Worm (Caenorhabditis elegans) whole organism, L1 larva: Measurements from ENCODE around the gene F53C11.5.

Experiments used
- C04F5.9 ChIP-seq: sonication (generic microtip); optimal IDR thresholded peaks from 2 replicates; lab custom pipeline; 2016; ENCODE audit warnings: missing genetic modification characterization, missing compliant biosample characterization
- ama-1 ChIP-seq: fragments of 150-350 bp; optimal IDR thresholded peaks from 2 replicates; lab custom pipeline; 2014
- blmp-1 ChIP-seq: fragments of 150-350 bp; optimal IDR thresholded peaks from 2 replicates; lab custom pipeline; 2014; ENCODE audit warnings: missing biosample characterization, missing genetic modification characterization
- ceh-63 ChIP-seq: fragments of 200-800 bp; sonication (Bioruptor generic); optimal IDR thresholded peaks from 2 replicates; lab custom pipeline; 2018; ENCODE audit warnings: mild to moderate bottlenecking, missing genetic modification characterization, missing compliant biosample characterization
- ceh-88 ChIP-seq: fragments of 200-800 bp; sonication (Bioruptor generic); IDR thresholded peaks from 2 replicates; pipeline ENCODE4 v1.3.6; 2022; ENCODE audit warnings: missing genetic modification characterization, missing compliant biosample characterization
- dsc-1 ChIP-seq: sonication (generic microtip); optimal IDR thresholded peaks from 2 replicates; lab custom pipeline; 2016; ENCODE audit warnings: mild to moderate bottlenecking, missing genetic modification characterization, missing compliant biosample characterization
- efl-1 ChIP-seq, 4 experiments: fragments of 150-350 bp; optimal IDR thresholded peaks in 3 of 4; peaks in 1 of 4; 1 replicate in 1 of 4; 2 replicates in 3 of 4; lab custom pipeline; 2014; ENCODE audit warnings: missing biosample characterization in 2 of 4, missing genetic modification characterization in 2 of 4, missing genetic modification reagents in 2 of 4
- egl-27 ChIP-seq, 2 experiments: fragments of 150-350 bp in 1 of 2; sonication (generic microtip); optimal IDR thresholded peaks; 3 replicates each; lab custom pipeline; 2017 to 2018; ENCODE audit warnings: missing biosample characterization in 2 of 2, missing genetic modification characterization in 2 of 2, missing genetic modification reagents in 2 of 2
- elt-2 ChIP-seq: sonication (generic microtip); optimal IDR thresholded peaks from 2 replicates; lab custom pipeline; 2016; ENCODE audit warnings: missing genetic modification characterization, mild to moderate bottlenecking, inconsistent platforms, missing compliant biosample characterization, missing genetic modification reagents
- fkh-10 ChIP-seq: sonication (generic microtip); optimal IDR thresholded peaks from 2 replicates; lab custom pipeline; 2017; ENCODE audit warnings: missing biosample characterization, missing genetic modification reagents, missing genetic modification characterization
- fos-1 ChIP-seq: fragments of 150-350 bp; optimal IDR thresholded peaks from 2 replicates; lab custom pipeline; 2014; ENCODE audit warnings: missing biosample characterization, missing genetic modification characterization
- hlh-17 ChIP-seq: fragments of 200-800 bp; sonication (Bioruptor generic); optimal IDR thresholded peaks from 2 replicates; lab custom pipeline; 2018; ENCODE audit warnings: missing genetic modification characterization, mild to moderate bottlenecking, missing compliant biosample characterization, moderate library complexity, borderline replicate concordance
- jun-1 ChIP-seq: fragments of 150-350 bp; optimal IDR thresholded peaks from 2 replicates; lab custom pipeline; 2014; ENCODE audit warnings: missing biosample characterization, missing genetic modification reagents, missing genetic modification characterization
- lin-13 ChIP-seq: fragments of 150-350 bp; optimal IDR thresholded peaks from 2 replicates; lab custom pipeline; 2014; ENCODE audit warnings: missing biosample characterization, missing genetic modification reagents, missing genetic modification characterization
- lin-14 ChIP-seq: fragments of 200-800 bp; sonication (Bioruptor generic); optimal IDR thresholded peaks from 2 replicates; lab custom pipeline; 2018; ENCODE audit warnings: mild to moderate bottlenecking, missing genetic modification characterization, moderate library complexity, missing compliant biosample characterization
- lin-15B ChIP-seq: fragments of 150-350 bp; sonication (generic microtip); optimal IDR thresholded peaks from 3 replicates; lab custom pipeline; 2014; ENCODE audit warnings: missing biosample characterization, missing genetic modification characterization
- lin-35 ChIP-seq, 2 experiments: fragments of 150-350 bp; optimal IDR thresholded peaks; 2 replicates each; lab custom pipeline; 2014; ENCODE audit warnings: missing biosample characterization in 2 of 2, missing genetic modification characterization in 2 of 2, missing genetic modification reagents in 2 of 2
- lin-39 ChIP-seq: fragments of 150-350 bp; optimal IDR thresholded peaks from 2 replicates; lab custom pipeline; 2014; ENCODE audit warnings: missing biosample characterization, missing genetic modification reagents, missing genetic modification characterization
- lir-3 ChIP-seq: sonication (generic microtip); optimal IDR thresholded peaks from 2 replicates; lab custom pipeline; 2016; ENCODE audit warnings: mild to moderate bottlenecking, missing genetic modification characterization, moderate library complexity, missing compliant biosample characterization; ENCODE audit not compliant: poor library complexity
- lsy-2 ChIP-seq, 2 experiments: fragments of 150-350 bp; optimal IDR thresholded peaks; 2 replicates each; lab custom pipeline; 2014; ENCODE audit warnings: missing biosample characterization in 2 of 2, missing genetic modification characterization in 2 of 2
- mdl-1 ChIP-seq, 2 experiments: fragments of 150-350 bp; optimal IDR thresholded peaks; 2 replicates each; lab custom pipeline; 2014 to 2017; ENCODE audit warnings: missing biosample characterization in 2 of 2, missing genetic modification characterization in 2 of 2, inconsistent platforms in 1 of 2
- mep-1 ChIP-seq: fragments of 150-350 bp; optimal IDR thresholded peaks from 2 replicates; lab custom pipeline; 2014; ENCODE audit warnings: missing biosample characterization, missing genetic modification characterization
- nhr-12 ChIP-seq: sonication (generic microtip); optimal IDR thresholded peaks from 2 replicates; lab custom pipeline; 2017; ENCODE audit warnings: missing biosample characterization, missing genetic modification characterization
- nhr-19 ChIP-seq: fragments of 200-800 bp; sonication (Bioruptor generic); conservative IDR thresholded peaks from 2 replicates; pipeline ENCODE4 v1.3.6; 2022; ENCODE audit warnings: missing genetic modification characterization, missing compliant biosample characterization
- nhr-71 ChIP-seq: sonication (generic microtip); optimal IDR thresholded peaks from 2 replicates; lab custom pipeline; 2016; ENCODE audit warnings: mild to moderate bottlenecking, missing genetic modification characterization, moderate library complexity, missing compliant biosample characterization
- nhr-76 ChIP-seq: sonication (generic microtip); optimal IDR thresholded peaks from 2 replicates; lab custom pipeline; 2017; ENCODE audit warnings: missing biosample characterization, missing genetic modification characterization
- nhr-77 ChIP-seq: fragments of 150-350 bp; optimal IDR thresholded peaks from 2 replicates; lab custom pipeline; 2014; ENCODE audit warnings: missing biosample characterization, missing genetic modification characterization
- nhr-84 ChIP-seq: sonication (generic microtip); optimal IDR thresholded peaks from 2 replicates; lab custom pipeline; 2017; ENCODE audit warnings: missing biosample characterization, missing genetic modification characterization
- nhr-85 ChIP-seq: sonication (generic microtip); peaks from one replicate; lab custom pipeline; 2016; ENCODE audit warnings: missing genetic modification characterization, inconsistent platforms, missing compliant biosample characterization
- nhr-90 ChIP-seq: sonication (generic microtip); optimal IDR thresholded peaks from 2 replicates; lab custom pipeline; 2016; ENCODE audit warnings: mild to moderate bottlenecking, missing genetic modification characterization, missing compliant biosample characterization; ENCODE audit not compliant: poor library complexity
- pax-3 ChIP-seq: fragments of 200-800 bp; sonication (Bioruptor generic); optimal IDR thresholded peaks from 2 replicates; lab custom pipeline; 2018; ENCODE audit warnings: mild to moderate bottlenecking, missing genetic modification characterization, moderate library complexity, missing compliant biosample characterization
- pqm-1 ChIP-seq: sonication (generic microtip); optimal IDR thresholded peaks from 3 replicates; lab custom pipeline; 2017; ENCODE audit warnings: missing biosample characterization, missing genetic modification characterization
- rnt-1 ChIP-seq: sonication (generic microtip); optimal IDR thresholded peaks from 2 replicates; lab custom pipeline; 2016; ENCODE audit warnings: mild to moderate bottlenecking, missing genetic modification characterization, moderate library complexity, missing compliant biosample characterization
- skn-1 ChIP-seq: fragments of 150-350 bp; optimal IDR thresholded peaks from 2 replicates; lab custom pipeline; 2014; ENCODE audit warnings: missing biosample characterization, missing genetic modification characterization
- snu-23 ChIP-seq: sonication (generic microtip); optimal IDR thresholded peaks from 2 replicates; lab custom pipeline; 2016; ENCODE audit warnings: missing genetic modification characterization, missing compliant biosample characterization
- swsn-7 ChIP-seq: sonication (generic microtip); optimal IDR thresholded peaks from 2 replicates; lab custom pipeline; 2016; ENCODE audit warnings: missing genetic modification characterization, missing compliant biosample characterization
- tbx-2 ChIP-seq: sonication (generic microtip); optimal IDR thresholded peaks from 2 replicates; lab custom pipeline; 2016; ENCODE audit warnings: missing genetic modification characterization, missing compliant biosample characterization
- unc-30 ChIP-seq: sonication (generic microtip); optimal IDR thresholded peaks from 2 replicates; lab custom pipeline; 2017; ENCODE audit warnings: missing biosample characterization, missing genetic modification characterization
- unc-62 ChIP-seq: fragments of 150-350 bp; optimal IDR thresholded peaks from 2 replicates; lab custom pipeline; 2014; ENCODE audit warnings: missing biosample characterization, missing genetic modification reagents, missing genetic modification characterization
- unc-86 ChIP-seq: sonication (generic microtip); optimal IDR thresholded peaks from 2 replicates; lab custom pipeline; 2016; ENCODE audit warnings: missing genetic modification characterization, missing compliant biosample characterization
- vab-15 ChIP-seq: sonication (generic microtip); optimal IDR thresholded peaks from 2 replicates; lab custom pipeline; 2017; ENCODE audit warnings: missing genotype, mild to moderate bottlenecking, missing genetic modification characterization, missing compliant biosample characterization
- xbp-1 ChIP-seq: sonication (generic microtip); optimal IDR thresholded peaks from 2 replicates; lab custom pipeline; 2016; ENCODE audit warnings: missing genetic modification characterization, missing compliant biosample characterization
- zip-4 ChIP-seq: fragments of 200-800 bp; sonication (Bioruptor generic); optimal IDR thresholded peaks from 2 replicates; lab custom pipeline; 2018; ENCODE audit warnings: mild to moderate bottlenecking, missing genetic modification characterization, moderate library complexity, missing compliant biosample characterization

Gene F53C11.5

ce11 chrV:13807232-13807631, 19.9 kb downstream of the F53C11.5 start, which contains the start of gene swan-1:
TSS of gene swan-1 (minus strand) at chrV:13807237.
- TF ChIP-seq lin-35 (GFP tag; optimal IDR thresholded peaks at IDR 0.05; lab: Kevin White, UChicago) (no peak), mep-1 (tag; lab: Kevin White, UChicago) (no peak), nhr-76 (tag; lab: Kevin White, UChicago) (no peak), lir-3 (tag; lab: Kevin White, UChicago) (no peak), nhr-90 (no peak), lin-14 (GFP tag; lab: Kevin White, UChicago) (peak; percentile 84), dsc-1 (tag; lab: Kevin White, UChicago) (peak; percentile 13), egl-27 (tag; optimal IDR thresholded peaks at IDR 0.05; lab: Kevin White, UChicago) (no peak), blmp-1 (peak; percentile 69), ceh-63 (GFP tag; lab: Kevin White, UChicago) (no peak), jun-1 (tag; lab: Kevin White, UChicago) (no peak), nhr-77 (tag; lab: Kevin White, UChicago) (no peak), nhr-84 (no peak), skn-1 (tag; lab: Kevin White, UChicago) (no peak), pqm-1 (no peak), zip-4 (GFP tag; lab: Kevin White, UChicago) (no peak), nhr-85 (tag; lab: Kevin White, UChicago) (peak; percentile 55), fos-1 (tag; lab: Kevin White, UChicago) (no peak), ceh-88 (no peak), mdl-1 (tag; optimal IDR thresholded peaks at IDR 0.05; lab: Kevin White, UChicago) (no peak), lin-13 (GFP tag; lab: Kevin White, UChicago) (no peak), tbx-2 (tag; lab: Kevin White, UChicago) (no peak), lin-15B (no peak), xbp-1 (tag; lab: Kevin White, UChicago) (no peak), rnt-1 (tag; lab: Kevin White, UChicago) (peak; percentile 26), nhr-71 (tag; lab: Kevin White, UChicago) (peak; percentile 10), C04F5.9 (tag; lab: Kevin White, UChicago) (no peak), hlh-17 (GFP tag; lab: Kevin White, UChicago) (no peak), lsy-2 (tag; optimal IDR thresholded peaks at IDR 0.05; lab: Kevin White, UChicago) (peak in 1 of 2 experiments; percentile 14), snu-23 (no peak), unc-30 (tag; lab: Kevin White, UChicago) (no peak), unc-62 (GFP tag; lab: Kevin White, UChicago) (no peak), unc-86 (tag; lab: Kevin White, UChicago) (no peak), elt-2 (tag; lab: Kevin White, UChicago) (no peak), nhr-19 (GFP tag; lab: Robert Waterston, UW) (peak; percentile 14; the same call in 1 of the 2 replicates), vab-15 (tag; lab: Kevin White, UChicago) (no peak), fkh-10 (GFP tag; lab: Kevin White, UChicago) (no peak), pax-3 (tag; lab: Kevin White, UChicago) (no peak), swsn-7 (tag; lab: Kevin White, UChicago) (no peak), nhr-12 (tag; lab: Kevin White, UChicago) (no peak), ama-1 (lab: Kevin White, UChicago) (no peak), lin-39 (tag; lab: Kevin White, UChicago) (no peak), efl-1 (optimal IDR thresholded peaks at IDR 0.05; lab: Kevin White, UChicago) (peak in 1 of 2 experiments; percentile 18), efl-1 (GFP tag; optimal IDR thresholded peaks at IDR 0.05 in 1 of 2; lab: Kevin White, UChicago) (peak in 1 of 2 experiments; percentile 86)
